Worm (Caenorhabditis elegans): ENCODE results near the gene C34F11.1.

C34F11.1 gene

DNA sequence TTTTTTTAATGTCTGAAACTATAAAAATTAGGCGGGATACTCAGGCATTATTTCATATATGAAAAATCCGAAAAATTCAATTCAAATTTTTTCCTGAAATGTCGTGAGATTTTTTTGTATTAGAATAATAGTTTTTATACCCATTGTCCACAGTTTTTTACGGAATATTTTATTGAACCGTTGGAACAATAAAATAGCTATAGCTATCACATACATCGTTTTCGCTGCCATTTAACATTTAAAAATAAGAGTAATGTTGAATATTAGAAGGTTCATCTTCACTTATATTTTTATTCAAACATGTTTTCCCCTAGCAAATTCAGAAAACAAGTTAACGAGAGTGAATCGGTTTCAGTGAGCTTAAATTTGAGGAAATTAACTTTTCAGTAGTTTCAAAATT is 41.2 kb upstream of the C34F11.1 start, which contains the start of gene C27D6.15:
Gene C27D6.15, plus strand, starts transcription at position 301 of the 400 bp plus-strand sequence.
- TF ChIP-seq vab-15 (tag; optimal IDR thresholded peaks at IDR 0.05) = no peak
- TF ChIP-seq elt-2 (tag; optimal IDR thresholded peaks at IDR 0.05) = no peak
- no peak for TF ChIP-seq ceh-90 (tag; optimal IDR thresholded peaks at IDR 0.05)
- TF ChIP-seq sup-37 (GFP tag; optimal IDR thresholded peaks at IDR 0.05) = no peak
- TF ChIP-seq ceh-8 (GFP tag; optimal IDR thresholded peaks at IDR 0.05) = no peak
- TF ChIP-seq nhr-11 (tag; optimal IDR thresholded peaks at IDR 0.05) = no peak
- TF ChIP-seq aly-2 (tag; optimal IDR thresholded peaks at IDR 0.05) = no peak
- no peak for TF ChIP-seq blmp-1 (tag; optimal IDR thresholded peaks at IDR 0.05)
- no peak for TF ChIP-seq unc-30 (tag; optimal IDR thresholded peaks at IDR 0.05)
- TF ChIP-seq ceh-88 (GFP tag; IDR thresholded peaks at IDR 0.05) = no peak
- TF ChIP-seq lsy-2 (tag; optimal IDR thresholded peaks at IDR 0.05) = no peak
- no peak for TF ChIP-seq nhr-20 (tag; optimal IDR thresholded peaks at IDR 0.05)
- TF ChIP-seq ets-5 (GFP tag; IDR thresholded peaks at IDR 0.05) = no peak
- TF ChIP-seq alr-1 (tag; optimal IDR thresholded peaks at IDR 0.05; ENCODE audit: borderline replicate concordance) = no peak
- no peak for TF ChIP-seq mef-2 (tag; optimal IDR thresholded peaks at IDR 0.05)
- no peak for TF ChIP-seq nhr-90 (tag; optimal IDR thresholded peaks at IDR 0.05; ENCODE audit: poor library complexity)

ce11 chrII:5172451-5172850 is 40.3 kb upstream of the C34F11.1 start, which contains the start of gene C27D6.1:
Gene C27D6.1, plus strand, starts transcription at chrII:5172751.
- TF ChIP-seq fkh-8 (tag; optimal IDR thresholded peaks at IDR 0.05) (no peak), C16A3.4 (tag; optimal IDR thresholded peaks at IDR 0.05) (no peak), lir-3 (tag; optimal IDR thresholded peaks at IDR 0.05; ENCODE audit: poor library complexity) (no peak), grh-1 (GFP tag; IDR thresholded peaks at IDR 0.05) (no peak), mef-2 (tag; optimal IDR thresholded peaks at IDR 0.05) (no peak), aha-1 (tag; optimal IDR thresholded peaks at IDR 0.05) (no peak), xbp-1 (tag; optimal IDR thresholded peaks at IDR 0.05) (no peak), dsc-1 (tag; optimal IDR thresholded peaks at IDR 0.05) (no peak), hlh-4 (tag; optimal IDR thresholded peaks at IDR 0.05) (no peak), ama-1 (optimal IDR thresholded peaks at IDR 0.05) (no peak), irx-1 (tag; optimal IDR thresholded peaks at IDR 0.05) (no peak)

DNA sequence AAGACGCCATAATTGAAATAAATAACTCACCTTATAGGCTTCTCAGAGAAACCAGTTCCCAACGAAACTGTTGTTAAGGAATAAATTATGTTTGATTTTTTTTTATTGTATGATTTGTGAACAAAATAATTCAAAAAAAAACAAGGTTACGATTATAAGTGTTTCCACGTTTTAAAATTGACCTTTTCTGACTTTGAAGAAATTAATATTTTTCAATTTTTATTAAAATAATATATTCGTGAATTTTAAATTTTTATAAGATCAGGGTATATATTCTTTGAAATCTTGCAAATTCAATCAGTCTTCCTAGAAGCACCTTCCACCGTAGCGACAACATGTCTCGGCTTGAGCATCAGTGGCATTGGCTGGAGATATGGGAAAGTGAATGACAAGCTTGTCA is 38.4 kb upstream of the C34F11.1 start, which contains the start of gene C27D6.3:
Gene C27D6.3, minus strand, starts transcription at position 101 of the 400 bp plus-strand sequence.
- TF ChIP-seq skn-1 (tag; optimal IDR thresholded peaks at IDR 0.05) (no peak), vab-15 (tag; optimal IDR thresholded peaks at IDR 0.05) (no peak), lin-14 (GFP tag; optimal IDR thresholded peaks at IDR 0.05) (no peak), aly-2 (tag; optimal IDR thresholded peaks at IDR 0.05) (no peak), elt-3 (tag; optimal IDR thresholded peaks at IDR 0.05) (no peak), nhr-47 (tag; optimal IDR thresholded peaks at IDR 0.05) (no peak), nhr-71 (tag; optimal IDR thresholded peaks at IDR 0.05) (no peak), swsn-7 (tag; optimal IDR thresholded peaks at IDR 0.05) (no peak), nhr-90 (tag; optimal IDR thresholded peaks at IDR 0.05; ENCODE audit: poor library complexity) (no peak), unc-86 (tag; optimal IDR thresholded peaks at IDR 0.05) (no peak), jun-1 (tag; optimal IDR thresholded peaks at IDR 0.05) (no peak), nhr-28 (tag; optimal IDR thresholded peaks at IDR 0.05) (no peak), ceh-88 (GFP tag; IDR thresholded peaks at IDR 0.05) (no peak), mep-1 (tag; optimal IDR thresholded peaks at IDR 0.05) (no peak), ceh-82 (tag; optimal IDR thresholded peaks at IDR 0.05) (no peak), lin-13 (GFP tag; optimal IDR thresholded peaks at IDR 0.05) (no peak), ceh-90 (tag; optimal IDR thresholded peaks at IDR 0.05) (no peak), ceh-63 (GFP tag; optimal IDR thresholded peaks at IDR 0.05) (no peak)

DNA sequence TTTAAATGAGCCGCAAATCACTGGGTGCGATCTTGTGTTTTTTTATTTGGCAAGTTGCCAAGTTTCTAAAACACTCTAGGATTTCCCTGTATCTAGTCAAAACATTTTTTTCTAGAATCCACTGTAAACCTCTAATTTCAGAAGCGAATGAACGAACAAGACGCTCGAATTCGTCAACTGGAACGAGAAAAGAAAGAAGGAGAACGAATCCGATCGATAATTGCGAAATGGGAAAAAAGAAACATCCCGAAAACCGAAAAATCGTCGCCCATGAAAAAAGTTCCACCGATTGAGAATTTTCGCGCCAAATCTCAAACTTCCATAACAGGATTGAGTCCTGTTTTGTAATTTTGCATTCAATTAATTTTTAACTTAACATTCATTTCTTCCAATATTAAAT is 35.8 kb upstream of the C34F11.1 start:
- TF ChIP-seq unc-98 (GFP tag; IDR thresholded peaks at IDR 0.05) (no peak), pax-3 (tag; optimal IDR thresholded peaks at IDR 0.05) (no peak), snu-23 (GFP tag; optimal IDR thresholded peaks at IDR 0.05) (no peak), mep-1 (tag; optimal IDR thresholded peaks at IDR 0.05) (no peak), sox-4 (tag; optimal IDR thresholded peaks at IDR 0.05) (no peak), zip-4 (GFP tag; optimal IDR thresholded peaks at IDR 0.05) (no peak), elt-3 (tag; optimal IDR thresholded peaks at IDR 0.05) (no peak), dpl-1 (GFP tag; optimal IDR thresholded peaks at IDR 0.05) (no peak), efl-1 (optimal IDR thresholded peaks at IDR 0.05) (no peak), efl-1 (GFP tag; optimal IDR thresholded peaks at IDR 0.05 in 1 of 2) (no peak), mdl-1 (tag; optimal IDR thresholded peaks at IDR 0.05) (no peak)
